Fruit fly (Drosophila melanogaster): ENCODE results near the gene CG13801.

Gene CG13801

DNA sequence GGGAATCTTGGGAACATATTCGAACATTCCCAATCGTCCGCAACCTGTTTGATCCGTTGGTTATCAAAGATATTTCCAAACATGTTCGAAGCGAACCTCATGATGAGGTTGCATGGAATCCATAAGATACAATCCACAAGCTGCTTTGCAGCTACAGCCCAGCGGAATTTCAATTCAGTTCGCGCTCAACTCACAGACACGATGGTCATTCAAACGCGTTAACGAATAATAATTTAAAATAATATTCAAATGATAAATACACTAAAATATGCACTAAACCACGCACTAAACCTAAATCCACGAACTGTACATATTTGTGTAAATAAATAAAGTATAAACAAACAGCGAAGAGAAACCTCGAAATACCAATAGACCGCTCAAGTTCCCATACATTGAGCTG lies 27.5 kb downstream of the CG13801 start:
- TF ChIP-seq EcR (GFP tag; optimal IDR thresholded peaks at IDR 0.05) (no peak), Dll (optimal IDR thresholded peaks at IDR 0.05) (no peak)

DNA sequence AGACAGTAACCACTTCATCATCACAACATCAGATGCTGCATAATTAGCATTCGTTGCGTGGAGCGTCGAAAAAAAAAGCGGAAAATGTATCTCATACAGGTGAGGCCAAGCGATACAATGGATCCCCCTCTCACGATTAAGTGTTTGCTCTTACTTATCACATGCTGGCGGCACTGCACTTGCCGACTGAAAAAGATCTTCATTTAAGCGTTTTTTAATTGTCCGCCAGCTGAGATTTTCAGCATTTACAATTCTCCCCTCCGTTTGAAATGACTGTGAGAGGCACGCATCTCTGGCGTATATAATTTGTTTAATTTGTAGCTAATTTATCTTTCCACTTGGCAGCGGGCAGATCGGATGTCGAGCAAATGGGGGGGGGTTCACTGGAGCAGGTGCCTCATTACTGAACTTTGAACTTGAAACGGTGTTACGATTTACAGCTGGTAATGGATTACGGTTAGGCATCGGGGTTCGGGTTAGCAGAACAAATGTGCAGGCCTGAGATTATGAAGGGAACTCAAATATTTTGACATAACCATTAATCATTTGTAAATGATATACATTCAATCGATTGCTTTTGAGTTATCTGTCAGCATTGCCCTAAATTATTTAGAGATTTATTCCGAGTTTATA lies 28.4 kb downstream of the CG13801 start, which contains the start of gene Mzt1:
Mzt1 (plus strand) TSS at position 583 of the 633 bp plus-strand sequence.
- no peak for TF ChIP-seq EcR (GFP tag; optimal IDR thresholded peaks at IDR 0.05)
- TF ChIP-seq usp (GFP tag; optimal IDR thresholded peaks at IDR 0.05), result no peak
- no peak for TF ChIP-seq CG8478 (optimal IDR thresholded peaks at IDR 0.05)
- no peak for TF ChIP-seq pan (optimal IDR thresholded peaks at IDR 0.05)
- no peak for TF ChIP-seq Dll (optimal IDR thresholded peaks at IDR 0.05)
- TF ChIP-seq psq (optimal IDR thresholded peaks at IDR 0.05), result no peak

DNA sequence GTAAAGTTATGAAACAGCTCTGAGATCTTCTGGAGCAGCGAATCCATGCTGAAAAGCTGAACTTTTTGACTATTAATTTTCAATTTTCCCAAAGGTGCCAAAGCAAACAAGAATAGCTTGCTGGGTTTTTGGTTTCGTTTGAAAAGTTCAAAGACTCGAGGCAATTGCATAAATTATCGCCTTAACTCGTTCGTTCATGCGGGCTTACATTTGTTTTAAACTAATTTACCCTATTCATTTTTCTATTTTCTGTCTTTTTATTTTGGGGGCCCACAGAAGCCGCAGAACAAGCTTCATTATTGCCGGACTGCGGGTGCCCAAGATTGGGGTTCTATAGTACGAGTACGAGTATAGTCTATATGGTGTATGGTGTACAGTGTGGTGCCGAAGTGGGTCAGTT lies 30.5 kb downstream of the CG13801 start, which contains the start of the genes CG32298 and CG32299:
CG32298 (minus strand) TSS at position 101 of the 400 bp plus-strand sequence.
CG32299 (minus strand) TSS at position 101 of the 400 bp plus-strand sequence.
- no peak for TF ChIP-seq CG8478 (optimal IDR thresholded peaks at IDR 0.05)
- no peak for TF ChIP-seq EcR (GFP tag; optimal IDR thresholded peaks at IDR 0.05)
- no peak for TF ChIP-seq psq (optimal IDR thresholded peaks at IDR 0.05)
- TF ChIP-seq Dll (optimal IDR thresholded peaks at IDR 0.05), result no peak
- no peak for TF ChIP-seq usp (GFP tag; optimal IDR thresholded peaks at IDR 0.05)
- TF ChIP-seq pan (optimal IDR thresholded peaks at IDR 0.05), result no peak

DNA sequence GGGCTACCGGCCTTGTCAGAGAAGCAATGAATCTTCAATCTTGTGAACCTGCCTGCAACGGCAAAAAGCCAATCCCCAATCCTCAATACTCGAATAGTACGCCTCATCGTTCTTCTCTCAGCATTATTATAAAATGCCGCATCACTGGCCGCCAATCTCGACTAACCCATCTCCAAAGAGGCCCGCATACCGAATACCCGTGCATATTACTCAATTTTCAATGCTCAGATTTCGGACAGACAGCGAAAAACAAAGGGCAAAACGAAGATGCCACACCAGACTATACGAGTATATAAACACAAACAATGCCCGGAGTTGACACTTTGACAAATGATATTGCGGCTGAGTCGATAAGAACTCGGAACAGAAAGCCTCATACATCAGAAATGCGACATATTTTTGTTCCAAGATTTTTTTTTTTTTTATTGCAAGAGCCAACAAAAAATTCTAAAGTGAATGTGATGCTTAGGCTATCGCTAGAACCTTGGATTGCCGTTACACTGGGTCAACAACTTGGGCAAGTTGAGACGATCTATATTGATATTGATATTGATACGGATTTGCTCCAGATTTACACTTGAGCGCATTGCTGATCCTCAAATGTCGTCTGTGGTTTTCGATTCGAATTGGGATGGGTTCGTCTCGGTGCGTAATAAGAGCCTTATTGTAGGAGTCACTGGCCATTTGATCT lies 32.5 kb downstream of the CG13801 start:
- no peak for TF ChIP-seq psq (optimal IDR thresholded peaks at IDR 0.05)
- no peak for TF ChIP-seq Dll (optimal IDR thresholded peaks at IDR 0.05)
- no peak for TF ChIP-seq EcR (GFP tag; optimal IDR thresholded peaks at IDR 0.05)
- no peak for TF ChIP-seq pan (optimal IDR thresholded peaks at IDR 0.05)
- no peak for TF ChIP-seq usp (GFP tag; optimal IDR thresholded peaks at IDR 0.05)
- TF ChIP-seq CG8478 (optimal IDR thresholded peaks at IDR 0.05), result no peak

DNA sequence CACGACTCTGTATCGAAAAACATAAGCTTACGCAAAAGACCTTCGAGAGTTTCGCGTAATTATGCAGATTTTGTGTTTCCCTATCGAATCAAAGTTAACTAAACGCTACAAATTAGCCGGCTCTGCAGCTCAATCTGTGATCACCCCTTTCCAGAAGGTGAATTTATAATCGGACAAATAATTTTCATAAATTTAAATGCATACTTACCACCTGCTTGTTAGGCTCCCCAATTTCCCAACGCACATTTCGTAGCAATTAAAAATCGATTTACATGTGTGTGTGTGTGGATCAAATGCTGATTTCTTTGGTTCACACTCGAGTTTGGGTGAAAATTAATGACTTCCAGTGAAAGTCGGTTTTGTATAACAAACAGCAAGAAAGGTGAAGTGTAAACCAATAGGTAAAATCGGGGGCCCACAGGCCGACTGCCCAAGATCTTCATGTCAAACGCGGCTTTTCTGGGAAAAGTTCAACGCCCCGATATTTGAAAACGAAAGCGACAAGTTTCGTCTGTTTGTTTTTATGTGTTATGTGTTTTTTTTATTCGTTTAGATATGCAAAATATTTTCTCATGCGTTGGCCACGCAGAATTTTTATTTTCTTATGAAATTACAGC lies 37.3 kb downstream of the CG13801 start:
- TF ChIP-seq Dll (optimal IDR thresholded peaks at IDR 0.05) (no peak), pan (optimal IDR thresholded peaks at IDR 0.05) (no peak), EcR (GFP tag; optimal IDR thresholded peaks at IDR 0.05) (no peak), psq (optimal IDR thresholded peaks at IDR 0.05) (no peak), CG8478 (optimal IDR thresholded peaks at IDR 0.05) (no peak), usp (GFP tag; optimal IDR thresholded peaks at IDR 0.05) (no peak)

DNA sequence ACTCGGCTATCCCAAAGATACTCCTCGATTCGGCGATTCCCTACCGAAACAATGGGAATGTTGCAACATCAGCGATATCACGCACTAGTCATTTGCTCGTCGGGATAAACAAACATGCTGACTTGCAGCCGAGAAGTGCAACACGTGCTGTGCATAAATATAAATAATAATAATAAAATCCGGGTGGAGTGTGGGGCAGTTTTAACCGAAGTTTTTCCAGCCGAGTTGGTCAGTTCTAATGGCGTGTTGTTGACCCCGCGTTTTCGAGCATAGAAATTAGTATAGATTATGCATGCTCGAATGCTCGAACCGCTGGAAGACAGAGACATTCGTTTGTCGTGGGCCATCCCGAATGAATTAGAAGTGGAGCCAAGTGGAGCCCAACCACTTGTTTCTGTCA lies 38.3 kb downstream of the CG13801 start:
- TF ChIP-seq CG8478 (optimal IDR thresholded peaks at IDR 0.05) (no peak), EcR (GFP tag; optimal IDR thresholded peaks at IDR 0.05) (no peak), Dll (optimal IDR thresholded peaks at IDR 0.05) (no peak), pan (optimal IDR thresholded peaks at IDR 0.05) (no peak), usp (GFP tag; optimal IDR thresholded peaks at IDR 0.05) (no peak), psq (optimal IDR thresholded peaks at IDR 0.05) (no peak)

DNA sequence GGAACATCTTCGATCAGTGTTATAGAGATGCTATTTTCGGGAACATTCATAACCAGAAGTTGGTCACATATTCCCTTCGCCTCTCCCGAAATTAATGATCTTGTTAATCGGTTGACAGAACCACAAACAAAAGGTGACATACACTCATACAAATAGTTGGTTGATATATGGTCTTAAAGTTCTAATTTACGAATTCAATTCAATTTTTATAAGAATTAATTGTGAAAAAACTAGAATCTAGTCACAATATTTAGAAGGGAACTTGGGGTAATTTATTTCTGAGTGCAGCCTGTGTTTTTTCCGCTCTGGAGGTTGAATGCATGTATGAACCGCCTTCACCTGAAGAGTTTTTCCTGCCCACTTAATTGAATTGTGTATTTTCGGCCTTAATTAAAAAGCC lies 39.4 kb downstream of the CG13801 start:
- no peak for TF ChIP-seq CG8478 (optimal IDR thresholded peaks at IDR 0.05)

DNA sequence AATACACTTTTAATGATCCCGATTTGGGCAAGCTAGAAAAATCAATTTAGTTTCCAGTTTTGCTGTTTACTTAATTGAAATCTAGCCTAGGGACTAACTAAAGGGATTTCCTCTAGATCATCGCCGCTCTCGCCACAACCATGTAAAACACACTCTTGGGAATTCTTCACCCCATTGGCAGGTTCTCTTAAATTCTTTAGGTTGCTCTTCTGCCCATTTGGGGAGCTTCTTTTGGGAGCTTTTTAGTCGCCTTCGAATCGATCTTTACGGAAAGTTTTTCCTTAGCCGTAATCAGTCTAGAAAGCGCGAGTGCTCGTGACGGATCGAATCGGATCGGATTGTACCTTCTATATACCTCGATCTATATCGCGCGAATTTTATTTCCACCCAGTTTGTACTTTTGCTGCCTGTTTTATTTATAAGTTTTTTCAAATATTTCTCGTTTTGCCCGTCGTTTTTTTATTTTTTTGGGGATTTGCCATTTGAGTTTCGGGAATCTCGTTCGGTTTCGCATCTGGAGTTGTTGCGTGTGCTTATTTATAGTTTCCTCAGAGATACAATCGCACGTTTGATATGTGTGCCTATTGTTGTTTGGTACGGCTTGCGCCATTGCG lies 40.0 kb downstream of the CG13801 start:
- TF ChIP-seq usp (GFP tag; optimal IDR thresholded peaks at IDR 0.05) (no peak), CG8478 (optimal IDR thresholded peaks at IDR 0.05) (no peak), psq (optimal IDR thresholded peaks at IDR 0.05) (no peak), pan (optimal IDR thresholded peaks at IDR 0.05) (no peak), EcR (GFP tag; optimal IDR thresholded peaks at IDR 0.05) (no peak), Dll (optimal IDR thresholded peaks at IDR 0.05) (no peak)

DNA sequence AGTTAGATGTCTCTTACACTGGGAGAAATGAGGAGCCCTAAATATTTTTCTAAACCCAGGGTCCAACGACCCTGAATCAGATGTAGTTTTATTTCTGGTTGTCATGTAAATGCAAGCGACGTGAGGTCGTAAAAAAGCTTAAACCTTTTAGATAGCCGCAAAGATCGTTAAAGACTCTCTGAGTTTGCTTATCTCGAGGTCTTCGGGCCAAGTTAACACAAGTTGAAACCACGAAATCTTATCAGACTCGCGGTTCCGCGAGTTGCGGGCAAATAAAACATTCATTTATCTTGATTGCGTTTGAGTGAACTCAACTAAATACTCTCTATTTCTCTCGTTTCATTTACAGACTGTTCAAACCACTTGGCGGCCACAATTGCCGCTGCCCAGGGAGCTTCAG lies 41.8 kb downstream of the CG13801 start:
- TF ChIP-seq usp (GFP tag; optimal IDR thresholded peaks at IDR 0.05) (no peak), CG8478 (optimal IDR thresholded peaks at IDR 0.05) (no peak), EcR (GFP tag; optimal IDR thresholded peaks at IDR 0.05) (no peak), psq (optimal IDR thresholded peaks at IDR 0.05) (no peak), pan (optimal IDR thresholded peaks at IDR 0.05) (no peak), Dll (optimal IDR thresholded peaks at IDR 0.05) (no peak)

DNA sequence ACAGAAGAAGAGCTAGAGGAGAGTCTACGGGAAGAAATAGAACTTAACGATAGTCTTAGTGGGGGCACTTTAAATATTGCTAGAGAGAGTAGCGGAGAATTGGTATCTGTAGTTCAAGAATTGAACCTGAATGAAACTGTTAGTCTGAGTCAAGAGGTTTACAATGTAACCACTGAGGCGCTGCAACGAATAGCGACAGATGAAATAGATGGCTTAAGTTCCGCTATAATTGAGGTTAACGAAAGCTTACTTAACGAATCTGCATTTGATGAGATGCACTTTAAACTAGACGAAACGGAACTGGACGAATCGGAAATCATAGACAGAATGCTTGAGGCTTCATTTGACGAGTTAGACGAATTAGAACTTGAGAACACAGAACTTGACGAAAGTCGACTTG lies 46.9 kb downstream of the CG13801 start:
- TF ChIP-seq CG8478 (optimal IDR thresholded peaks at IDR 0.05) (no peak), psq (optimal IDR thresholded peaks at IDR 0.05) (no peak), pan (optimal IDR thresholded peaks at IDR 0.05) (no peak), Dll (optimal IDR thresholded peaks at IDR 0.05) (no peak), EcR (GFP tag; optimal IDR thresholded peaks at IDR 0.05) (no peak), usp (GFP tag; optimal IDR thresholded peaks at IDR 0.05) (no peak)

DNA sequence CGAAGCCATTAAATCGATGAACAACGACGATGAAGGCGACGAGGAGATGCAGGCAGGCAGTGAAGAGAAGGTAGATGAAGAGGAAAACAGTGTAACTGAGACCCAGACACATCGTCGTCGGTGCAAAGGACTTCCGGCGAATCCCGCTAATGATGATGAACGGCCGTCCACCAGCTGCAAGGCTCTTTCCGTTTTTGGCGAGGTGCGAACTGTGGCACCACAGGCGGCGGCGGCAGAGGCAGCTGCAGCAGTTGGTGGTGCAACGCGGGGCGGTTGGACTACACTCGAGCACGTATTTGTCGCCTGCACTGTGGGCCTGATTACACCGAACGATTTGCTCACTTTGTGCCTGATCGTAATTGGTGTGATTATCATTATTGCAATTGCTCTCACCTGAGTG lies 47.6 kb downstream of the CG13801 start:
- TF ChIP-seq pan (optimal IDR thresholded peaks at IDR 0.05) (no peak), CG8478 (optimal IDR thresholded peaks at IDR 0.05) (no peak), usp (GFP tag; optimal IDR thresholded peaks at IDR 0.05) (no peak), Dll (optimal IDR thresholded peaks at IDR 0.05) (no peak), psq (optimal IDR thresholded peaks at IDR 0.05) (no peak), EcR (GFP tag; optimal IDR thresholded peaks at IDR 0.05) (no peak)

DNA sequence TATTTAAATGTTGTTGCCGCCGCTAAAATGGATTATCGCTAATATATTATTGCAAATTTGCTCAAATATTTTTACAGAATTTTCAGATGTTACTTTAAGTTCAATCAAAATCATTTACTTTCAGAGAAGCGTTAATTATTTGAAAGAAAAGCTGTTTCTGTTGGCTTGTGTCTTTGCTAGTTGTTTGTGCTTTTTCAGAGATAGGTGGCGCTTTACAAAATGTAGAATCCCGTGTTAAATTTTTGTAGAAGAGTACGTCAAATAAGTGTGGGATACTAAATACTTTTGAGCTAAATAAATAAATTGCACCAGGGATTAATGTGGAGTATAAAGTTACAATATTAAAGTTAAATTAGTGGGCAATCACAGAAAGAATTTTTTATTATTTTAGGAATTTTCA lies 48.9 kb downstream of the CG13801 start:
- TF ChIP-seq CG8478 (optimal IDR thresholded peaks at IDR 0.05) (no peak), pan (optimal IDR thresholded peaks at IDR 0.05) (no peak), psq (optimal IDR thresholded peaks at IDR 0.05) (no peak), Dll (optimal IDR thresholded peaks at IDR 0.05) (no peak), EcR (GFP tag; optimal IDR thresholded peaks at IDR 0.05) (no peak), usp (GFP tag; optimal IDR thresholded peaks at IDR 0.05) (no peak)
